Worm (Caenorhabditis elegans): ENCODE measurements around the gene snf-5.
A peak's percentile ranks its signal among the peaks of the same experiment; 100 is the strongest.

Gene snf-5

DNA sequence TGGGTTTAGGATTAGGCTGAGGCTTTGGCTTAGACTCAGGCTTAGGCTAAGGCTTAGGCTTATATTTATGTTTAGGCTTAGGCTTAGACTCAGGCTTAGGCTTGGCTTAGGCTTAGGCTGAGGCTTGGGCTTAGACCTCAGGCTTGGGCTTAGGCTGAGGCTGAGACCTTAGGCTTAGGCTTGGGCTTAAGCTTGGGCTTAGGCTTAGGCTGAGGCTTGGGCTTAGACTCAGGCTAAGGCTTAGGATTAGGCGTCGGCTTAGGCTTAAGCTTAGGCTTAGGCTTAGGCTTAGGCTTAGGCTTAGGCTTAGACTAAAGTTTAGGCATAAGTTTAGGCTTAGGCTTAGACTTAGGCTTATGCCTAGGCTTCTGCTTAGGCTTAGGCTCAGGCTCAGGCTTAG is 41.1 kb downstream of the snf-5 start:
- no peak for TF ChIP-seq aly-2 (tag; optimal IDR thresholded peaks at IDR 0.05)
- TF ChIP-seq nhr-90 (tag; optimal IDR thresholded peaks at IDR 0.05; ENCODE audit: poor library complexity), result no peak
- TF ChIP-seq ceh-90 (tag; optimal IDR thresholded peaks at IDR 0.05), result no peak
- no peak for TF ChIP-seq snpc-4 (tag; optimal IDR thresholded peaks at IDR 0.05)
- no peak for TF ChIP-seq mab-9 (GFP tag; IDR thresholded peaks at IDR 0.05)
- TF ChIP-seq zip-4 (GFP tag; optimal IDR thresholded peaks at IDR 0.05), result no peak
- no peak for TF ChIP-seq efl-3 (GFP tag; optimal IDR thresholded peaks at IDR 0.05)
- no peak for TF ChIP-seq lir-3 (tag; optimal IDR thresholded peaks at IDR 0.05; ENCODE audit: poor library complexity)
- TF ChIP-seq blmp-1 (tag; optimal IDR thresholded peaks at IDR 0.05), result no peak
- no peak for TF ChIP-seq dsc-1 (tag; optimal IDR thresholded peaks at IDR 0.05)
- TF ChIP-seq nhr-237 (tag; optimal IDR thresholded peaks at IDR 0.05), result no peak
- TF ChIP-seq alr-1 (tag; optimal IDR thresholded peaks at IDR 0.05; ENCODE audit: borderline replicate concordance), result no peak
- no peak for TF ChIP-seq lin-15B (tag; optimal IDR thresholded peaks at IDR 0.05)
- TF ChIP-seq fkh-10 (GFP tag; optimal IDR thresholded peaks at IDR 0.05), result no peak

DNA sequence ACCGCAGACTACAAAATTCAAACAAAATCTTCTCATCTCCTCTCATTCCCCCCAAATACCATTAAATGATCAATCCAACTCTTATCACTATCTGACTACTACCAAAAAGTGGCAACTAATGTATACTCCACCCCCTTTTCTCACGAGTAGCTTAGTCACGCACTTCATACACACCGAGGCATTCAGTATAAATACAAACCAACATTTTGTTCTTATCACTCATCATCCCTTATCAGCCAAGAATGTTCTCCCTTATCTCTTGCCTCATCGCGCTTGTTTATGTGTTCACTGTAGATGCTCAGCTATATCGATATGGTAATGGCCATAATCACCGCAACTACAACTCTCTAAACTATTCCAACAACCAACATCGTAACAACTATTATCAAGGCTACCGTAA is 42.1 kb downstream of the snf-5 start, which contains the start of gene Y46G5A.36:
TSS of gene Y46G5A.36 (plus strand) at position 243 of the 400 bp plus-strand sequence.
- TF ChIP-seq unc-62 (GFP tag; optimal IDR thresholded peaks at IDR 0.05), result no peak
- TF ChIP-seq elt-3 (tag; optimal IDR thresholded peaks at IDR 0.05), result peak in 1 of 6 experiments; percentile 15
- peak; percentile 71 for TF ChIP-seq elt-2 (tag; optimal IDR thresholded peaks at IDR 0.05)

DNA sequence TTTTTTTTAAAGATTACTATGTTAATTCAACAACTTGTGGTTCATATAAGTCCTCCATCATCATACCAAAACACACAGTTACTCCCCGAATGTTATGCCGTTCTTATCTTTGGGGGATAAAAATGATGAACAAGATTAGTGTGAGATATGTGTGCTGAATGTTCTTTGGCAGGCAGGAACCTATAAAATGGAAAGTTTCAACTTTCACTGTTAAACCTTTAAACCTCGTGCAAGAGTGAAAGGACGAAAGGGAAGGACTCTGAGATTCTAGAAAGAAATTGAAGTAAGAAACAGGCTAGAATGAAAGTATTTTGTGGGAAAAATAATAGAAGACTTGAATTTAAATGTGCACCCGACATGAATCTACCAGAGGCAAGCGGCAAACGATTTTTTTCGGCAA is 45.6 kb downstream of the snf-5 start:
- peak; percentile 68 for TF ChIP-seq blmp-1 (tag; optimal IDR thresholded peaks at IDR 0.05)
- no peak for TF ChIP-seq nhr-12 (tag; optimal IDR thresholded peaks at IDR 0.05)

DNA sequence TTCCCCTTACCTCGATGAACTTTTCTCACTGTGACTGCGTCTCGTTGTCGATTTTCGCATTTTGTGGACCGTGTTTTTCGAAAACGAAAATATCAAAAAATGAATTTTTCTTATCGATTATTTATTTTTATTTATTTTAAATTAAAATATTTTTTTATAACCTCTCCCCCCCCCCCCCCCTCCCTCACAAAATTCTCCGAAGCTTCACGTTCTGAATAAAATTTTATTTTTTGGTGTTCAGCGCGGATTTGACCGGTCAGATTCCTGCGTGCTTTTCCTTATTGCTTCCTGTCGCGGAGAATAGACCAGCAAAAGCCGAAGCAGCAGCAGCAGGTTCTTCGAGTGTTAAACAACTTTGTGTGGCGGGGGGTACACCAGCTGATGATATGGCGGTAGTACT is 47.1 kb downstream of the snf-5 start, which contains the start of gene Y46G5A.22:
TSS of gene Y46G5A.22 (minus strand) at position 101 of the 400 bp plus-strand sequence.
- TF ChIP-seq mep-1 (tag; optimal IDR thresholded peaks at IDR 0.05) (no peak), unc-86 (tag; optimal IDR thresholded peaks at IDR 0.05) (no peak), swsn-7 (tag; optimal IDR thresholded peaks at IDR 0.05) (no peak), aly-2 (tag; optimal IDR thresholded peaks at IDR 0.05) (no peak), ama-1 (optimal IDR thresholded peaks at IDR 0.05) (no peak), nhr-19 (GFP tag; conservative IDR thresholded peaks at IDR 0.05) (no peak), alr-1 (tag; optimal IDR thresholded peaks at IDR 0.05; ENCODE audit: borderline replicate concordance) (no peak), elt-3 (tag; optimal IDR thresholded peaks at IDR 0.05) (no peak), grh-1 (GFP tag; IDR thresholded peaks at IDR 0.05) (no peak), C04F5.9 (tag; optimal IDR thresholded peaks at IDR 0.05) (no peak)

DNA sequence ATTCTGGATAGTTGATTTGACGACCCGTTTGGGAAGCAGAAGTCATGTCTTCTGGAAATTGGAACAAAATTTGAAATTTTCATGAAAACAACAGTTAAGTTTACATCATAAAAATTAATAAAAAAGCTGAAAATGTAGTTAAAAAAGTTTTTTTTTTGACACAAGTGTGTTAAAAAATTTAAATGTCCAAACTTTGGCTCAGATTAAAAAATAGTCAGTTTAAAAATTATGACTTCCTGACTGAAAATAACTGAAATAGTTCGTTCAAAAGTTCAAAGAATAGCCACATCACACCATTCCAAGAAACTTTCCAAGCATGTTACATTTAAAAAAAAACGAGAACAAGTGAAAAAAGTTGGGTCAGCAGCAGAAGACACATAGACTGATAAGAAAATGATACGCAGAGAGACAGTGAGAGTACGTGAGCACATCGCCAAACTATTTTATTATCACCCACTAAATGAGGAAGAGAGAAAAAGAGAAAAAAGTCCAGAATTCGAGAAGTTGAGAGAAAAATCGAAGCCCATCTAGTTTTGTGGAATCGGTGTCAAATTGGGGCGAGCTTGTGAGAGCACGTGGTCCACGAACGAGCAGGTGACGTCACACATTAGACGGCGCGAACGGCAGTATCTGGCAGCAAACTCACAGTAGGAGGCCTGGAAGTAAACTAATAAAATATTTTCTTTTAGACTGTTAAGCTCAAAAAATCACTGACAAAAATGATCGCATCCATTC is 49.0 kb downstream of the snf-5 start, which contains the start of gene acl-7:
TSS of gene acl-7 (minus strand) at position 51 of the 735 bp plus-strand sequence.
- TF ChIP-seq elt-2 (tag; optimal IDR thresholded peaks at IDR 0.05) (peak; percentile 42), mef-2 (tag; optimal IDR thresholded peaks at IDR 0.05) (no peak), mdl-1 (tag; optimal IDR thresholded peaks at IDR 0.05) (no peak), skn-1 (tag; optimal IDR thresholded peaks at IDR 0.05) (no peak)

DNA sequence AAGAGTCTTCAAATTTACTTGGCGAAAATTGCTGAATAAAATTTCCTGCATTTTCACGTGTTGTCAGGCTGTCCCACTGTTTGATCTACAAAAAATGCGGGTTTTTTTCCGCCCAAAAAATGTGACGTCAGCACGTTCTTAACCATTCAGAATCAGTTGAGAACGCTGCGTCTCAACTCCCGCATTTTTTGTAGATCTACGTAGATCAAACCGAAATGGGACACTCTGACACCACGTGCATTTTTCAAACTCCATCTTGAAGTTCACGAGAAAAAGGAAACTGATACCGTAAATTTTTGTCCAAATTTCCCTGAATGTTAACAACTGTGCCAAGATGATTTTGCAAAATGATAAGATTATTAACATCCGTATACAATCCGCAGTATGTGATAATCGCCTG is 52.3 kb downstream of the snf-5 start:
- TF ChIP-seq lin-39 (tag; optimal IDR thresholded peaks at IDR 0.05) (no peak), nhr-19 (GFP tag; conservative IDR thresholded peaks at IDR 0.05) (no peak), Y116A8C.19 (tag; optimal IDR thresholded peaks at IDR 0.05; ENCODE audit: borderline replicate concordance) (no peak), unc-62 (GFP tag; optimal IDR thresholded peaks at IDR 0.05) (no peak), ceh-88 (GFP tag; IDR thresholded peaks at IDR 0.05) (no peak), elt-2 (tag; optimal IDR thresholded peaks at IDR 0.05) (no peak), lin-15B (tag; optimal IDR thresholded peaks at IDR 0.05) (no peak), irx-1 (tag; optimal IDR thresholded peaks at IDR 0.05) (no peak), unc-30 (tag; optimal IDR thresholded peaks at IDR 0.05) (no peak), unc-130 (tag; optimal IDR thresholded peaks at IDR 0.05) (no peak), pqm-1 (tag; optimal IDR thresholded peaks at IDR 0.05) (no peak), swsn-7 (tag; optimal IDR thresholded peaks at IDR 0.05) (no peak), nhr-84 (tag; optimal IDR thresholded peaks at IDR 0.05) (no peak), dpl-1 (GFP tag; optimal IDR thresholded peaks at IDR 0.05) (no peak)
